Worm (Caenorhabditis elegans): ENCODE data around the gene mrps-18C.

ce11 chrIII:4984444-4985086, 49.2 kb downstream of the mrps-18C start, which contains the start of gene C27F2.7:
- no peak for TF ChIP-seq F13C5.2 (tag; optimal IDR thresholded peaks at IDR 0.05)
- no peak for TF ChIP-seq ama-1 (optimal IDR thresholded peaks at IDR 0.05)
- TF ChIP-seq ceh-13 (GFP tag; optimal IDR thresholded peaks at IDR 0.05): no peak
- TF ChIP-seq sea-1 (GFP tag; conservative IDR thresholded peaks at IDR 0.05): no peak
- TF ChIP-seq hnd-1 (tag; optimal IDR thresholded peaks at IDR 0.05): no peak
- TF ChIP-seq hmg-4 (GFP tag; optimal IDR thresholded peaks at IDR 0.05): no peak
- TF ChIP-seq aly-1 (tag; optimal IDR thresholded peaks at IDR 0.05): no peak

All from whole organism, early embryonic.